Worm (Caenorhabditis elegans) whole organism, L4 larva: Measurements from ENCODE around the gene C15B12.4.

Experiments
- F10B5.3 ChIP-seq: sonication (generic microtip); optimal IDR thresholded peaks from 2 replicates; lab custom pipeline; 2016; ENCODE audit warnings: mild to moderate bottlenecking, missing genetic modification characterization, missing compliant biosample characterization
- F44E2.7 ChIP-seq: fragments of 200-800 bp; sonication (Bioruptor generic); IDR thresholded peaks from 2 replicates; pipeline ENCODE4 v2.1.2; 2022; ENCODE audit warnings: missing genetic modification characterization, missing compliant biosample characterization
- R02D3.7 ChIP-seq: fragments of 150-350 bp; sonication (generic microtip); optimal IDR thresholded peaks from 3 replicates; lab custom pipeline; 2014; ENCODE audit warnings: missing biosample characterization, missing genetic modification characterization
- T26A8.4 ChIP-seq: fragments of 200-800 bp; sonication (Bioruptor generic); IDR thresholded peaks from 2 replicates; pipeline ENCODE4 v1.3.6; 2022; ENCODE audit warnings: missing genetic modification characterization, missing compliant biosample characterization
- Y105C5A.15 ChIP-seq: fragments of 200-800 bp; sonication (Bioruptor generic); IDR thresholded peaks from 2 replicates; pipeline ENCODE4 v1.3.6; 2022; ENCODE audit warnings: missing genetic modification characterization, missing compliant biosample characterization
- Y75B8A.6 ChIP-seq: fragments of 200-800 bp; sonication (Bioruptor generic); IDR thresholded peaks from 2 replicates; pipeline ENCODE4 v1.3.6; 2022; ENCODE audit warnings: missing genetic modification reagents, missing genetic modification characterization, missing compliant biosample characterization
- ZK337.2 ChIP-seq: fragments of 200-800 bp; sonication (Bioruptor generic); IDR thresholded peaks from 2 replicates; pipeline ENCODE4 v1.3.6; 2022; ENCODE audit warnings: missing genetic modification reagents, missing genetic modification characterization, missing compliant biosample characterization
- aly-2 ChIP-seq: sonication (generic microtip); optimal IDR thresholded peaks from 2 replicates; lab custom pipeline; 2018; ENCODE audit warnings: missing biosample characterization, missing genetic modification characterization
- ama-1 ChIP-seq: fragments of 150-350 bp; optimal IDR thresholded peaks from 2 replicates; lab custom pipeline; 2014; ENCODE audit warnings: inconsistent platforms, mixed read lengths
- attf-4 ChIP-seq: sonication (generic microtip); optimal IDR thresholded peaks from 3 replicates; lab custom pipeline; 2017; ENCODE audit warnings: missing biosample characterization, missing genetic modification characterization
- ceh-28 ChIP-seq: fragments of 150-350 bp; optimal IDR thresholded peaks from 2 replicates; lab custom pipeline; 2014; ENCODE audit warnings: missing biosample characterization, missing genetic modification reagents, missing genetic modification characterization
- ceh-62 ChIP-seq: sonication (generic microtip); optimal IDR thresholded peaks from 2 replicates; lab custom pipeline; 2017; ENCODE audit warnings: missing biosample characterization, missing genetic modification characterization
- daf-16 ChIP-seq, 3 experiments: sonication (generic microtip); optimal IDR thresholded peaks; 2 replicates each; lab custom pipeline; 2016 to 2017; ENCODE audit warnings: missing genetic modification characterization in 3 of 3, missing genetic modification reagents in 3 of 3, mild to moderate bottlenecking in 2 of 3, missing compliant biosample characterization in 2 of 3, missing biosample characterization in 1 of 3, moderate library complexity in 1 of 3
- daf-19 ChIP-seq: fragments of 200-800 bp; sonication (Bioruptor generic); conservative IDR thresholded peaks from 2 replicates; pipeline ENCODE4 v1.3.6; 2022; ENCODE audit warnings: missing genetic modification characterization, missing compliant biosample characterization
- dmd-9 ChIP-seq: fragments of 200-800 bp; sonication (Bioruptor generic); IDR thresholded peaks from 2 replicates; pipeline ENCODE4 v1.3.6; 2022; ENCODE audit warnings: missing genetic modification reagents, missing genetic modification characterization, missing compliant biosample characterization
- dpl-1 ChIP-seq: fragments of 150-350 bp; optimal IDR thresholded peaks from 2 replicates; lab custom pipeline; 2014; ENCODE audit warnings: missing biosample characterization, missing genetic modification reagents, missing genetic modification characterization
- duxl-1 ChIP-seq: sonication (generic microtip); optimal IDR thresholded peaks from 2 replicates; lab custom pipeline; 2016; ENCODE audit warnings: mild to moderate bottlenecking, missing genetic modification characterization, moderate library complexity, missing compliant biosample characterization; ENCODE audit not compliant: poor library complexity
- egl-27 ChIP-seq: sonication (generic microtip); optimal IDR thresholded peaks from 3 replicates; lab custom pipeline; 2017; ENCODE audit warnings: missing biosample characterization, missing genetic modification reagents, missing genetic modification characterization
- egl-43 ChIP-seq: fragments of 200-800 bp; sonication (Bioruptor generic); IDR thresholded peaks from 2 replicates; pipeline ENCODE4 v1.3.6; 2022; ENCODE audit warnings: missing genetic modification reagents, missing genetic modification characterization, missing compliant biosample characterization
- fkh-10 ChIP-seq: fragments of 150-350 bp; optimal IDR thresholded peaks from 2 replicates; lab custom pipeline; 2014; ENCODE audit warnings: missing biosample characterization, missing genetic modification reagents, missing genetic modification characterization
- fos-1 ChIP-seq: fragments of 150-350 bp; optimal IDR thresholded peaks from 2 replicates; lab custom pipeline; 2014; ENCODE audit warnings: missing biosample characterization, missing genetic modification characterization
- hlh-30 ChIP-seq: sonication (generic microtip); optimal IDR thresholded peaks from 2 replicates; lab custom pipeline; 2017; ENCODE audit warnings: antibody characterized with exemption, mild to moderate bottlenecking, missing genetic modification characterization, missing compliant biosample characterization; ENCODE audit not compliant: insufficient read depth
- hmg-1.1 ChIP-seq: fragments of 200-800 bp; sonication (Bioruptor generic); IDR thresholded peaks from 2 replicates; pipeline ENCODE4 v1.3.6; 2022; ENCODE audit warnings: missing genetic modification reagents, missing genetic modification characterization, missing compliant biosample characterization
- lin-13 ChIP-seq: fragments of 150-350 bp; optimal IDR thresholded peaks from 2 replicates; lab custom pipeline; 2014; ENCODE audit warnings: missing biosample characterization, missing genetic modification reagents, missing genetic modification characterization
- lin-29 ChIP-seq: fragments of 200-800 bp; sonication (Bioruptor generic); IDR thresholded peaks from 2 replicates; pipeline ENCODE4 v1.3.6; 2022; ENCODE audit warnings: missing genetic modification reagents, missing genetic modification characterization, missing compliant biosample characterization
- lin-38 ChIP-seq: fragments of 200-800 bp; sonication (Bioruptor generic); IDR thresholded peaks from 2 replicates; pipeline ENCODE4 v1.3.6; 2022; ENCODE audit warnings: missing genetic modification reagents, missing genetic modification characterization, missing compliant biosample characterization
- lsy-2 ChIP-seq, 2 experiments: fragments of 150-350 bp in 1 of 2; sonication (generic microtip) in 1 of 2; optimal IDR thresholded peaks; 2 replicates each; lab custom pipeline; 2014 to 2017; ENCODE audit warnings: missing biosample characterization in 2 of 2, missing genetic modification characterization in 2 of 2
- mdt-29 ChIP-seq: fragments of 200-800 bp; sonication (Bioruptor generic); IDR thresholded peaks from 2 replicates; pipeline ENCODE4 v1.3.6; 2022; ENCODE audit warnings: missing genetic modification reagents, missing genetic modification characterization, missing compliant biosample characterization
- mxl-2 ChIP-seq: fragments of 200-800 bp; sonication (Bioruptor generic); conservative IDR thresholded peaks from 2 replicates; pipeline ENCODE4 v1.3.6; 2022; ENCODE audit warnings: missing genetic modification reagents, missing genetic modification characterization, missing compliant biosample characterization
- mxl-3 ChIP-seq: fragments of 200-800 bp; sonication (Bioruptor generic); optimal IDR thresholded peaks from 2 replicates; lab custom pipeline; 2018; ENCODE audit warnings: mild to moderate bottlenecking, missing genetic modification characterization, missing compliant biosample characterization
- nhr-111 ChIP-seq: fragments of 200-800 bp; sonication (Bioruptor generic); optimal IDR thresholded peaks from 2 replicates; lab custom pipeline; 2018; ENCODE audit warnings: mild to moderate bottlenecking, missing genetic modification characterization, missing compliant biosample characterization
- nhr-237 ChIP-seq: sonication (generic microtip); optimal IDR thresholded peaks from 2 replicates; lab custom pipeline; 2017; ENCODE audit warnings: missing biosample characterization, missing genetic modification characterization
- nhr-25 ChIP-seq: sonication (generic microtip); optimal IDR thresholded peaks from 2 replicates; lab custom pipeline; 2017; ENCODE audit warnings: missing genetic modification characterization, mild to moderate bottlenecking, missing compliant biosample characterization, antibody characterized with exemption, moderate library complexity, borderline replicate concordance; ENCODE audit not compliant: insufficient read depth
- nhr-41 ChIP-seq: fragments of 200-800 bp; sonication (Bioruptor generic); IDR thresholded peaks from 2 replicates; pipeline ENCODE4 v1.3.6; 2022; ENCODE audit warnings: missing genetic modification reagents, missing genetic modification characterization, missing compliant biosample characterization
- nhr-42 ChIP-seq: fragments of 200-800 bp; sonication (Bioruptor generic); IDR thresholded peaks from 2 replicates; pipeline ENCODE4 v1.3.6; 2022; ENCODE audit warnings: missing genetic modification characterization, missing compliant biosample characterization
- nhr-6 ChIP-seq: fragments of 150-350 bp; optimal IDR thresholded peaks from 2 replicates; lab custom pipeline; 2014; ENCODE audit warnings: missing biosample characterization, missing genetic modification characterization
- nhr-77 ChIP-seq: fragments of 150-350 bp; optimal IDR thresholded peaks from 2 replicates; lab custom pipeline; 2014; ENCODE audit warnings: missing biosample characterization, missing genetic modification characterization
- php-3 ChIP-seq: fragments of 200-800 bp; sonication (Bioruptor generic); IDR thresholded peaks from 2 replicates; pipeline ENCODE4 v1.3.6; 2022; ENCODE audit warnings: missing genetic modification reagents, missing genetic modification characterization, missing compliant biosample characterization
- rbr-2 ChIP-seq: sonication (generic microtip); optimal IDR thresholded peaks from 2 replicates; lab custom pipeline; 2016; ENCODE audit warnings: missing genotype, missing genetic modification characterization, missing compliant biosample characterization
- set-16 ChIP-seq: fragments of 200-800 bp; sonication (Bioruptor generic); IDR thresholded peaks from 2 replicates; pipeline ENCODE4 v1.3.6; 2022; ENCODE audit warnings: missing genetic modification reagents, missing genetic modification characterization, missing compliant biosample characterization
- snpc-4 ChIP-seq: fragments of 150-350 bp; optimal IDR thresholded peaks from 2 replicates; lab custom pipeline; 2014; ENCODE audit warnings: missing biosample characterization, missing genetic modification characterization
- tra-1 ChIP-seq: fragments of 200-800 bp; sonication (Bioruptor generic); IDR thresholded peaks from 2 replicates; pipeline ENCODE4 v1.3.6; 2022; ENCODE audit warnings: missing genetic modification reagents, missing genetic modification characterization, missing compliant biosample characterization
- unc-39 ChIP-seq: sonication (generic microtip); optimal IDR thresholded peaks from 2 replicates; lab custom pipeline; 2017; ENCODE audit warnings: missing biosample characterization, missing genetic modification characterization
- unc-62 ChIP-seq, 3 experiments: fragments of 150-350 bp in 1 of 3; sonication (generic microtip); optimal IDR thresholded peaks in 2 of 3; peaks in 1 of 3; 1 replicate in 1 of 3; 2 replicates in 2 of 3; lab custom pipeline; 2014 to 2017; ENCODE audit warnings: missing biosample characterization in 3 of 3, missing genetic modification characterization in 3 of 3, missing genetic modification reagents in 3 of 3, missing genotype in 1 of 3
- zip-11 ChIP-seq: fragments of 200-800 bp; sonication (Bioruptor generic); IDR thresholded peaks from 2 replicates; pipeline ENCODE4 v1.3.6; 2022; ENCODE audit warnings: missing genetic modification characterization, missing compliant biosample characterization
- zip-2 ChIP-seq: fragments of 150-350 bp; optimal IDR thresholded peaks from 2 replicates; lab custom pipeline; 2014; ENCODE audit warnings: missing biosample characterization, missing genetic modification characterization
- ztf-11 ChIP-seq: fragments of 150-350 bp; optimal IDR thresholded peaks from 2 replicates; lab custom pipeline; 2014; ENCODE audit warnings: missing biosample characterization, missing genetic modification characterization

The C15B12.4 gene

ce11 chrX:6520644-6521043 lies 47.1 kb upstream of the C15B12.4 start (continued):
- TF ChIP-seq Y75B8A.6 (GFP tag; lab: Robert Waterston, UW): no peak
- TF ChIP-seq zip-2 (tag; lab: Kevin White, UChicago): no peak
- no peak for TF ChIP-seq lin-38 (GFP tag; lab: Robert Waterston, UW)
- TF ChIP-seq ztf-11 (tag; lab: Kevin White, UChicago): no peak
- no peak for TF ChIP-seq mxl-3 (GFP tag; lab: Kevin White, UChicago)
- TF ChIP-seq duxl-1: no peak
- peak; percentile 25 for TF ChIP-seq hlh-30 (tag; lab: Kevin White, UChicago)
- no peak for TF ChIP-seq aly-2 (tag; lab: Kevin White, UChicago)
- no peak for TF ChIP-seq egl-27 (tag; lab: Kevin White, UChicago)
- TF ChIP-seq ZK337.2 (GFP tag; lab: Robert Waterston, UW): no peak
- TF ChIP-seq F44E2.7: no peak
- TF ChIP-seq php-3 (GFP tag; lab: Robert Waterston, UW): peak; percentile 78
- TF ChIP-seq set-16 (GFP tag; lab: Robert Waterston, UW): no peak
- no peak for TF ChIP-seq ceh-62 (tag; lab: Kevin White, UChicago)
- TF ChIP-seq ceh-28 (tag; lab: Kevin White, UChicago): no peak
- TF ChIP-seq dmd-9 (GFP tag; lab: Robert Waterston, UW): no peak
- no peak for TF ChIP-seq lin-29 (GFP tag; lab: Robert Waterston, UW)
- TF ChIP-seq egl-43 (GFP tag; lab: Robert Waterston, UW): no peak
- TF ChIP-seq lsy-2 (tag; optimal IDR thresholded peaks at IDR 0.05; lab: Kevin White, UChicago): no peak
- no peak for TF ChIP-seq fkh-10
- no peak for TF ChIP-seq fos-1 (tag; lab: Kevin White, UChicago)
- TF ChIP-seq mdt-29 (GFP tag; lab: Robert Waterston, UW): no peak
- TF ChIP-seq dpl-1: no peak
- no peak for TF ChIP-seq nhr-41 (GFP tag; lab: Robert Waterston, UW)
- TF ChIP-seq mxl-2 (GFP tag; lab: Robert Waterston, UW): no peak
- TF ChIP-seq ama-1 (lab: Kevin White, UChicago): no peak
- TF ChIP-seq attf-4 (tag; lab: Kevin White, UChicago): no peak
- TF ChIP-seq nhr-6: no peak
- peak in 1 of 2 experiments; percentile 63 for TF ChIP-seq unc-62 (GFP tag; optimal IDR thresholded peaks at IDR 0.05 in 1 of 2; lab: Kevin White, UChicago)
- TF ChIP-seq unc-62 (tag; optimal IDR thresholded peaks at IDR 0.05; lab: Kevin White, UChicago): no peak
- no peak for TF ChIP-seq rbr-2 (tag; lab: Kevin White, UChicago)
- TF ChIP-seq nhr-111 (GFP tag; lab: Kevin White, UChicago): no peak

ce11 chrX:6519946-6520345 lies 46.4 kb upstream of the C15B12.4 start:
- TF ChIP-seq zip-11 (GFP tag; lab: Robert Waterston, UW) (no peak), daf-16 (GFP tag; optimal IDR thresholded peaks at IDR 0.05; lab: Kevin White, UChicago) (no peak), daf-16 (tag; optimal IDR thresholded peaks at IDR 0.05; lab: Kevin White, UChicago) (no peak), unc-62 (GFP tag; optimal IDR thresholded peaks at IDR 0.05 in 1 of 2; lab: Kevin White, UChicago) (peak in 1 of 2 experiments; percentile 27), unc-62 (tag; optimal IDR thresholded peaks at IDR 0.05; lab: Kevin White, UChicago) (no peak)

DNA sequence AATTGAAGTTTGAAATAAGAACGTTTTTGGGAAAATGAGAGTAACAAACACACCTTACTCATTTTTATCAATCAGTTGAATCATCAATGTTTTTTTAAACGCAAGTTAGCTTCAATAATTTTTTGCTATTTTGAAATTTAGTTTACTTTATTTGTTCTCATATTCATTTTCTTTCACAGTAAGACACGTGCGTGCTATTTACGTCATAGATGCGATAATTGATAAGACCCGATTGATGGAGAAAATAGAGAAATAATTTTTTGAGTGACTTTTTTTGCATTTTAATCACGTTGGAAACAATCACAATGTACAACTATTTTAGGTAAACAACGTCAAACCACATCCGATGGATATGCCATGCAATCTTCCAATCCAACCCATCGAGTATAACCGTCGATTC lies 45.9 kb upstream of the C15B12.4 start:
- no peak for TF ChIP-seq Y75B8A.6 (GFP tag; lab: Robert Waterston, UW)
- no peak for TF ChIP-seq daf-16 (GFP tag; optimal IDR thresholded peaks at IDR 0.05; lab: Kevin White, UChicago)
- peak; percentile 81 for TF ChIP-seq daf-16 (tag; optimal IDR thresholded peaks at IDR 0.05; lab: Kevin White, UChicago)
- no peak for TF ChIP-seq snpc-4 (tag; lab: Kevin White, UChicago)
- no peak for TF ChIP-seq R02D3.7 (tag; lab: Kevin White, UChicago)
- no peak for TF ChIP-seq ztf-11 (tag; lab: Kevin White, UChicago)
- TF ChIP-seq T26A8.4 (GFP tag; lab: Robert Waterston, UW): no peak
- TF ChIP-seq Y105C5A.15: no peak
- no peak for TF ChIP-seq lsy-2 (tag; optimal IDR thresholded peaks at IDR 0.05; lab: Kevin White, UChicago)
- no peak for TF ChIP-seq lin-13 (GFP tag; lab: Kevin White, UChicago)
- no peak for TF ChIP-seq F44E2.7
- peak; percentile 67 for TF ChIP-seq nhr-77
- TF ChIP-seq tra-1 (GFP tag; lab: Robert Waterston, UW): no peak
- peak; percentile 47 for TF ChIP-seq hlh-30 (tag; lab: Kevin White, UChicago)
- no peak for TF ChIP-seq nhr-237 (tag; lab: Kevin White, UChicago)
- no peak for TF ChIP-seq attf-4 (tag; lab: Kevin White, UChicago)
- no peak for TF ChIP-seq ama-1 (lab: Kevin White, UChicago)
- TF ChIP-seq hmg-1.1: no peak
- TF ChIP-seq daf-19 (GFP tag; lab: Robert Waterston, UW): no peak
- TF ChIP-seq nhr-42 (GFP tag; lab: Robert Waterston, UW): no peak
- no peak for TF ChIP-seq unc-39
- TF ChIP-seq lin-38 (GFP tag; lab: Robert Waterston, UW): no peak
- TF ChIP-seq F10B5.3 (tag; lab: Kevin White, UChicago): no peak
- no peak for TF ChIP-seq nhr-25
